Worm (Caenorhabditis elegans): ENCODE measurements around the gene mrpl-49.

mrpl-49 gene

DNA sequence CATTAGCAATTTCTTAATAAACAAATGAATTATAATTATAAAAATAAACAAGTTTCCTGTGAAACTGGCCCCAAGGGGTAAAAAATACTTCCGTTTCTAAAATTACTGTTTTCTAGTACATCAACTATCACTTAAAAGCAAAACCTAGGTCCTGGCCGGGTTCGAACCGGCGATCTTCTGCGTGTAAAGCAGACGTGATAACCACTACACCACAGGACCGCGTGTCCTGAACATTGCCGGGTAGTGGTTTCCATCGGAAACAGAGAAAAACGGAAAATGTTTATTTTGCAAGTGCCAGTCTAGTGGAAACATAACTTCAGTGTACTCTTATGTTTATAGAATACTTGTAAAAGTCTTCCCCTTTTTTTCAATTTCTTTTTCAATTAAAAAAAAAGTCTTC lies 45.2 kb upstream of the mrpl-49 start:
- TF ChIP-seq unc-86 (tag; optimal IDR thresholded peaks at IDR 0.05) (no peak), tbx-7 (tag; optimal IDR thresholded peaks at IDR 0.05) (no peak), ttx-3 (tag; optimal IDR thresholded peaks at IDR 0.05) (no peak), zip-5 (tag; optimal IDR thresholded peaks at IDR 0.05) (no peak), pag-3 (tag; optimal IDR thresholded peaks at IDR 0.05; ENCODE audit: borderline replicate concordance) (no peak), fax-1 (tag; optimal IDR thresholded peaks at IDR 0.05) (no peak), odd-2 (tag; optimal IDR thresholded peaks at IDR 0.05) (no peak), unc-42 (tag; optimal IDR thresholded peaks at IDR 0.05) (no peak), ets-4 (tag; optimal IDR thresholded peaks at IDR 0.05) (no peak), nfya-1 (tag; optimal IDR thresholded peaks at IDR 0.05) (no peak), ceh-34 (tag; optimal IDR thresholded peaks at IDR 0.05) (no peak), ztf-16 (tag; optimal IDR thresholded peaks at IDR 0.05) (no peak), ahr-1 (tag; optimal IDR thresholded peaks at IDR 0.05) (no peak), hlh-6 (tag; optimal IDR thresholded peaks at IDR 0.05) (no peak), ceh-22 (tag; optimal IDR thresholded peaks at IDR 0.05) (no peak)

DNA sequence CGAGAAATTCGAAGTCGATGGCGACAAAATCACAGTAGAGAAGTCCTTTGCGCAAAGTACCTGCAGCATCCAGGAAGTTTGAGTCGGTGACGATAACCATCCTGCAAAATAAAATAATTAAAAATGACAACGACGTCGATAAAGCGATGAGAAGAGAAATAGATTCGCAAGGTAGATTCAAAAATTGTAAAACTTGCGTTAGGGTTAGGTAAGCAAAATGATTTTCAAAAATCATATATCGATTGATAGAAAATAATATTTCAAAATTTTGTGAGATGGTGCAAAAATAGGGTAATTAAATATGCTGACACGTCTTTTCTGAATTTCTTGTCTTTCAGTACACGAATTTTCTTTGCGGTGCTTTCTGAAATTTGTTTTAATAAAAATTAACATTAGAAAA lies 33.3 kb upstream of the mrpl-49 start, which contains the start of gene parn-1:
parn-1 (minus strand) TSS at position 101 of the 400 bp plus-strand sequence.
- TF ChIP-seq ets-4 (tag; optimal IDR thresholded peaks at IDR 0.05) (no peak), ttx-3 (tag; optimal IDR thresholded peaks at IDR 0.05) (no peak), pat-9 (tag; optimal IDR thresholded peaks at IDR 0.05) (no peak), K02D7.2 (tag; optimal IDR thresholded peaks at IDR 0.05) (no peak)

DNA sequence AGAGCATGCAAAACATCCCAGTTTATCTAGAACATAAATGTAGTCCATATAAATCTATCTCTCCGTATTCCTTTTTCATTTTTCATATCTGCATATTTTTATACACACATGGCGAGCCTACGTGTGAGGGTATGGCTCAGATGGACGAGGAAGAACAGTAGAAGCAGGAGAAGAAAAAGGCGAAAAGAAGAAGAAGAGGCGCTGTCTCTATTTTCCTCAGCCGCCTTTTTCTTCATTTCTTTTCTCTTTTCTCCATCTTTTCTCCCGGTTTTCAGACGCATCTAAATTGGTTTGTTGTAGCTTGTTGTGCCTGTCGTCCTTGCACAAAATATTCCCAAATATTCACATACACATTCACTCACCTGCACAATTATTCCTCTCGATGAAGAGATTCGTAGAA lies 32.5 kb upstream of the mrpl-49 start, which contains the start of gene K10C8.4:
K10C8.4 (plus strand) TSS at position 301 of the 400 bp plus-strand sequence.
- no peak for TF ChIP-seq fkh-6 (tag; optimal IDR thresholded peaks at IDR 0.05)
- TF ChIP-seq ahr-1 (tag; optimal IDR thresholded peaks at IDR 0.05): no peak
- TF ChIP-seq Y22D7AL.16 (tag; optimal IDR thresholded peaks at IDR 0.05): no peak
- TF ChIP-seq lim-6 (tag; optimal IDR thresholded peaks at IDR 0.05): no peak
- no peak for TF ChIP-seq rnt-1 (tag; optimal IDR thresholded peaks at IDR 0.05)
- TF ChIP-seq pax-1 (tag; optimal IDR thresholded peaks at IDR 0.05): no peak
- TF ChIP-seq ceh-18 (tag; optimal IDR thresholded peaks at IDR 0.05): no peak

DNA sequence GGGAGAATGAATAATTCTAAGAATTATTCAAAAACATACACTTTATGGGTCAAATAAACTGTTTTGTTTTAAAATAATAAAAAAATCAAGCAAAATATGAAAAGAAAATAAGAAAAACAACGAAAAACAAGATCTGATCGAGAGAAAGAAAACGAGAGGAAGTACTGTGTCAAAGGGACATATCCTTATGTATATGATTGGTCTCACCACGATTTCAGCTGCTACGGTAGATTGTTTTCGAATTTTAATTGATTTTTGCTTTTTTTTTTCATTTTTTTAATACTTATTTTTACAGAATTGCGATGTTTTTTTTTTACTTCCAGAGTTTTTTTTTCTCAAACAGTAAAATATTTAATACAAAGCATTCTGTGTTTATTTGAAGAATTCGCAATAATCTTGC lies 31.6 kb upstream of the mrpl-49 start:
- no peak for TF ChIP-seq pqm-1 (tag; optimal IDR thresholded peaks at IDR 0.05)
- no peak for TF ChIP-seq tbx-2 (tag; optimal IDR thresholded peaks at IDR 0.05)
- no peak for TF ChIP-seq hlh-6 (tag; optimal IDR thresholded peaks at IDR 0.05)
- no peak for TF ChIP-seq eyg-1 (tag; optimal IDR thresholded peaks at IDR 0.05)
- TF ChIP-seq ttx-3 (tag; optimal IDR thresholded peaks at IDR 0.05): no peak
- TF ChIP-seq ceh-18 (tag; optimal IDR thresholded peaks at IDR 0.05): no peak
- TF ChIP-seq ceh-19 (GFP tag; optimal IDR thresholded peaks at IDR 0.05): no peak
- no peak for TF ChIP-seq unc-3 (GFP tag; conservative IDR thresholded peaks at IDR 0.05)
- TF ChIP-seq unc-3 (tag; optimal IDR thresholded peaks at IDR 0.05): no peak
- TF ChIP-seq mec-3 (tag; optimal IDR thresholded peaks at IDR 0.05; ENCODE audit: borderline replicate concordance): no peak
- no peak for TF ChIP-seq dmd-4 (tag; optimal IDR thresholded peaks at IDR 0.05; ENCODE audit: borderline replicate concordance)
- TF ChIP-seq che-1 (tag; optimal IDR thresholded peaks at IDR 0.05): no peak
- no peak for TF ChIP-seq fax-1 (tag; optimal IDR thresholded peaks at IDR 0.05)
- no peak for TF ChIP-seq elt-2 (tag; optimal IDR thresholded peaks at IDR 0.05)
- no peak for TF ChIP-seq nfya-1 (tag; optimal IDR thresholded peaks at IDR 0.05)

DNA sequence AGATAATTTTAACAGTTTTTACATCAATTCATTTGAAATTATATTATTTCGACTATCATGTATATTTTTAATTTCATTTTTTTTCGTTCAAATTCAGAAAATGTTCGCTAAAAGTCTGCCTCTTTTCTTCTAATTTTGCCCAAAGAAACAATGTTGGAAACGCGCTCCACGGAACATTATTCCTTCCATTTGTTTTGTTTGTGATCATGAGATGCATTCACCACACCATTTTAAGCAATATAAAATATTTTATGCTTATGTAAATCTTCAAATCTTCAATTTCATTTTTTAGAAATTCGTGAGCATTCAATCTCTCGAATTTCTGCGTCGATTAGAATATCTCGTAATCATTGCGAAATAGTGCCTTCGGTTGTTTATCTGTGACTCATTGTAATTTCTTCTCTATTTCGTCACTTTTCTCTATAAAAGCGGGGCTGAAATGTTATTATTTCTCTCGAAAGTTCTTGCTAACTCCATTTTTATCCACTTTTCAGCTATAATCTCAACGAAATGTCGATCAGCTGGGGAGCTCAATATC lies 31.0 kb upstream of the mrpl-49 start, which contains the start of gene istr-1:
istr-1 (plus strand) TSS at position 495 of the 538 bp plus-strand sequence.
- TF ChIP-seq hlh-30 (tag; optimal IDR thresholded peaks at IDR 0.05; ENCODE audit: insufficient read depth) (peak; percentile 21), ceh-2 (tag; optimal IDR thresholded peaks at IDR 0.05) (no peak)
